Fruit fly (Drosophila melanogaster) whole organism, prepupa: Measurements from ENCODE around the gene CG9813.

Experiments
- CG32006 ChIP-seq: fragments of 200-800 bp; sonication (Bioruptor generic); optimal IDR thresholded peaks from 3 replicates; lab custom pipeline; 2017; ENCODE audit warnings: missing biosample characterization, mild to moderate bottlenecking, missing genetic modification characterization
- CG3919 ChIP-seq: fragments of 200-800 bp; sonication (Bioruptor generic); optimal IDR thresholded peaks from 3 replicates; lab custom pipeline; 2016; ENCODE audit warnings: missing biosample characterization, missing genetic modification characterization
- CG6163 ChIP-seq: fragments of 200-800 bp; sonication (Bioruptor generic); IDR thresholded peaks from 3 replicates; pipeline ENCODE4 v1.3.6; 2022; ENCODE audit warnings: missing biosample characterization, missing genetic modification characterization
- CG6854 ChIP-seq: fragments of 200-800 bp; sonication (Bioruptor generic); optimal IDR thresholded peaks from 2 replicates; lab custom pipeline; 2017; ENCODE audit warnings: missing biosample characterization, mild to moderate bottlenecking, missing genetic modification characterization
- achi ChIP-seq: fragments of 200-800 bp; sonication (Bioruptor generic); optimal IDR thresholded peaks from 3 replicates; lab custom pipeline; 2016; ENCODE audit warnings: missing biosample characterization, missing genetic modification characterization
- dac ChIP-seq: fragments of 200-800 bp; sonication (Bioruptor generic); optimal IDR thresholded peaks from 2 replicates; lab custom pipeline; 2017; ENCODE audit warnings: missing biosample characterization, mild to moderate bottlenecking, missing genetic modification characterization

dm6 chr3R:13353373-13353772 lies 26.2 kb downstream of the CG9813 start, which contains the start of gene mthl12:
- no peak for TF ChIP-seq achi (GFP tag; lab: Kevin White, UChicago)
- no peak for TF ChIP-seq CG3919
- no peak for TF ChIP-seq CG6163 (GFP tag; lab: Robert Waterston, UW)
- TF ChIP-seq CG6854, result no peak
- TF ChIP-seq dac (GFP tag; lab: Kevin White, UChicago), result no peak
- no peak for TF ChIP-seq CG32006
